Fruit fly (Drosophila melanogaster): ENCODE data around the gene RpL26.

The RpL26 gene

DNA sequence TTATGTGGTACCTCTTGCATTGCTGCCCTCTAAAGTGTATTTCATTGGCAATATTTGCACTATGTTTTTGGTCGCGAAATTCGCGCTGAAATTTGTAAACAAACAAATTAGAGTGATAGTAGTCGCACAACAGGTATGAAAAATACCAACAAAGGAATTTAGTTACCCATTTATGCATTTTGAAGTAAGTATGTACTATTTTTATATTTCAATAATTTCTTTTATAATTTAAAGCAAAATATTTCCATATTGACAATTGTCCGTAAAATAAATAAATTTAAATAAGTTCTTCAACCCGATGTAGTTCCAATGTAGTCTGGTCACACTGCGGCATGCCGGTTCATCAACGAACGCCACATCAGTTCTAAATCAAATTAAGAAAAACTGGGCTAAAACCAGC, 26.2 kb upstream of the RpL26 start, which contains the start of the genes Rad9 and Uggt:
TSS of gene Rad9 (minus strand) at position 114 of the 400 bp plus-strand sequence.
TSS of gene Uggt (plus strand) at position 308 of the 400 bp plus-strand sequence.
- TF ChIP-seq psq (optimal IDR thresholded peaks at IDR 0.05) (no peak), Sin3A (optimal IDR thresholded peaks at IDR 0.05) (no peak), h (optimal IDR thresholded peaks at IDR 0.05) (no peak), Myc (optimal IDR thresholded peaks at IDR 0.05) (no peak), insv (optimal IDR thresholded peaks at IDR 0.05) (no peak), ttk (optimal IDR thresholded peaks at IDR 0.05) (no peak)

DNA sequence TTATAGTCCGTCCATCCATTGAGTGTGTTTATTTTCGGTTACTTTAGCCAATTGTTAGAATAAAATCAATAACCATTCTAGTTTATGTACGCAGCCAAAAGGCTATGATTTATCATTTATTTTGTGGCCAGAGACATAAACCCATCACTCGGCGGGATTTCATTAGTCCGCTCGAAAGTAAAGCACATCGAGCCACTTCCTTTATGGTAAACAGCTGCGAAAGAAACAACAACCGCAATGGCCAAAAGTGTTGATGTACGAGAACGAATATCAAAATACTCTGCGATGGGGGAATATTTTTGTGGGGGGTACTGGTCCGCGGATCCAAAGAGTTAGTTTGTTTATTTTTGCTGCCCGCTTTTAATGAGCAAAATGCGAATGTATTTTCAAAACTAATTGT, 17.1 kb upstream of the RpL26 start:
- TF ChIP-seq psq (optimal IDR thresholded peaks at IDR 0.05): no peak
- TF ChIP-seq ttk (optimal IDR thresholded peaks at IDR 0.05): no peak
- TF ChIP-seq insv (optimal IDR thresholded peaks at IDR 0.05): no peak
- TF ChIP-seq Sin3A (optimal IDR thresholded peaks at IDR 0.05): no peak
- no peak for TF ChIP-seq h (optimal IDR thresholded peaks at IDR 0.05)
- TF ChIP-seq Myc (optimal IDR thresholded peaks at IDR 0.05): no peak

DNA sequence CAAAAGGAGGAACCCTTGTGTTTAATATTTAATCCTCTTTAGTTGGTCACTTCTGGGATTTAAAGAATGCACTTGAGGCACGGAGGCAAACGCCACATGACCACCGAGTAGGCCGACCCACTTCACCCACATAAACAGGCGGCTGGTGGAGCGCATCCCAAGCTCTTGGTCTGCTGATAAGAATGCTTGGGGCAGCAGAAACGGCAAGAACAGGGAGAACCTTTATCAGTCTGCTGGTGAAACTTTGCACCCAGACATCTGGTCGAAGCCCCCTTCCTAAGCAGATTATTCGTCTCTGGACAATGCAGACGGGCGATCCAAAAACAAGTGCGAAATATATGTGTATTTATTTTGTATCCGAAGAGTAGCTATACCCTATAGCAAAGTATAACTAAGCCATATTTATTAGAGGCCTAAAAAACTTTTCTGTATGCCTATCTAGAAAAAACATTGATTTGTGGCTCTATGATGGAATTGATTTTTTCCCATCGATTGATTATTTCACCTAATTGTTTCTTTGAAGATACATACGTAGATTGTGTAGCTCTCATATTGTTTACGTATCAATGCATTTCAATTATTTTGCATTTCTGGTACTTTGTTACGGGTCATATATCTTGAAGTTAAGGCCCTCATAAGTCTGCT, 9.3 kb upstream of the RpL26 start:
- TF ChIP-seq psq (optimal IDR thresholded peaks at IDR 0.05) (no peak), insv (optimal IDR thresholded peaks at IDR 0.05) (no peak), ttk (optimal IDR thresholded peaks at IDR 0.05) (no peak), Sin3A (optimal IDR thresholded peaks at IDR 0.05) (no peak), h (optimal IDR thresholded peaks at IDR 0.05) (no peak), Myc (optimal IDR thresholded peaks at IDR 0.05) (no peak)

DNA sequence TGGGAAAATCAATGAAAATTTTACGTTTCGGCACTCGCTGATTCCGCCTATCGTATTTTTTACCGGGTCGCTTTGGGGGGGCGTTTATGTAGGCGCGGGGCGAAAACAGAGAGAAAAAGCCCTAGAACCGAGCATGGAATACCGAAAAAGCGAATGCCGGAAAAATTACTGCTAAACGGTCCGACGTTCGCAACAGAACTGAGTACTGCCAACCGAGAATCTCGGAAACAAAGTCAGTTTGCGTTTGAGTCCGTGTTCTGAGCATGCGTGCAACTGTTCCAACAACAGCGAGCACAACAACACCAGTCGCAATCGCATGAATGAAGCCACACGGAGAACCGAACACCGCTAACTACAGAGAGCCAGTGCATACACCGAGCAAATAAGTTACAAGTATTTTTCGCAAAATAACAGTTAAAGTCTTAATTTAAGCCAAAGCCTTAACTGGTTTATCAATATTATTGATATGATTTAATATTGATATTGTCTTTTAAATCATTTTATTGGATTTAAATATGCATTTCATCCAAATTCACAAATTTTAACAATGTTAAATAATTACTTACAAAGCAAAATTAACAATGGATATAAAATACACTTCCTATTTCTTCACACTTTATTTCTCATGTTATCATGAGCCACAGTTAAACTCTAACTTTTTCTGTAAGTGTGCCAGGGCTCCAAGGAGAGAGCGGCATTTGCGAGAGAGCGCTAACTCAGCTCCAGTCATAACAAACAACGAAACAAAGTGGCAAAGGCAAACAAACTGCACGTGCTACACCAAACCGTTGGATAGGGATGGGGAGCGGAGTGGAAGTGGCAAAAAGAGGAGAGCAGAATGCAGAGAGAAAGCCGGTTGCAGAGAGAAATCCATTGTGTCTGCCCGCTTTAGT, 8.1 kb upstream of the RpL26 start, which contains the start of gene CG3961:
TSS of gene CG3961 (minus strand) at position 201 of the 893 bp plus-strand sequence.
- TF ChIP-seq insv (optimal IDR thresholded peaks at IDR 0.05): no peak
- TF ChIP-seq h (optimal IDR thresholded peaks at IDR 0.05): no peak
- TF ChIP-seq ttk (optimal IDR thresholded peaks at IDR 0.05): no peak

DNA sequence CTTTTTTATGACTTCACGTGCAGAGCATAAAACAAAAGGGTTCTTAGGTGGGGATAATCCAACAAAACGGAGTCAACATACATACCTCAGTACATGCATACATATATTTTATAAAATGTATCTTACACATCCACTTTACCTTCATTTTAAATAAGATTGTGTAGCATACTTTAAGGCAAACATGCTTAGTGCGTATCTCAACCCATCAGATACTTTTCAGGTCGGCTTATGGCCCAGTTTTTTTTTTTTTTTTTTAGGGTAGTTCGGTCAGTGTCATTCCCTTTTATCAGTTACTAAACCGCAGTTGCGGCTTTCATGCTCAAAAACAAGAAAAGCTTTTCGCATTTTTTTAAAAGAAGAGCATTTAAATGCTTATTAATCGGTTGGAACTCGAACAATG, 6.7 kb upstream of the RpL26 start, which contains the start of gene NijB:
TSS of gene NijB (plus strand) at position 398 of the 400 bp plus-strand sequence.
- TF ChIP-seq insv (optimal IDR thresholded peaks at IDR 0.05) (no peak), Myc (optimal IDR thresholded peaks at IDR 0.05) (no peak), h (optimal IDR thresholded peaks at IDR 0.05) (no peak), Sin3A (optimal IDR thresholded peaks at IDR 0.05) (no peak), ttk (optimal IDR thresholded peaks at IDR 0.05) (no peak), psq (optimal IDR thresholded peaks at IDR 0.05) (no peak)

DNA sequence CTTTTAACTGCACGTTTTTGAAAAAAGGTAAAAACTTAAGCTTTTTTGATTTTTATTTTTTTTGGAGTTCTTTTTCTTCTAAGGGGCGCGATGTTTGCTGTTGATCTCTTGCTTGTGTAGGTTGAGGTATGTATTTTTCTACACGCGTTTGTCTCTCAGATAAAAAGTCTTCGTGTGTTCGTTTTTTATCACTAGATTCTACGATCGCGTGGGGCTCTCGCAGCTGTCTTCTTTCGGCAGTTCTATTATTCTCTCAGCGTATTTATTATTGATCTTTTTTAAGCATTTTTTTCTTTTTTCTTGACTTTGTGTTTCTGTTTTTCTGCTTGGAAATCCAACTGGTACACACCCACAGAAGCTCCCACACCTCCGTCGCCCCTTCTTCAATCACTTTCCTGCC, 3.6 kb upstream of the RpL26 start:
- TF ChIP-seq h (optimal IDR thresholded peaks at IDR 0.05) (no peak), psq (optimal IDR thresholded peaks at IDR 0.05) (no peak), Myc (optimal IDR thresholded peaks at IDR 0.05) (no peak), Sin3A (optimal IDR thresholded peaks at IDR 0.05) (no peak), insv (optimal IDR thresholded peaks at IDR 0.05) (no peak), ttk (optimal IDR thresholded peaks at IDR 0.05) (no peak)

DNA sequence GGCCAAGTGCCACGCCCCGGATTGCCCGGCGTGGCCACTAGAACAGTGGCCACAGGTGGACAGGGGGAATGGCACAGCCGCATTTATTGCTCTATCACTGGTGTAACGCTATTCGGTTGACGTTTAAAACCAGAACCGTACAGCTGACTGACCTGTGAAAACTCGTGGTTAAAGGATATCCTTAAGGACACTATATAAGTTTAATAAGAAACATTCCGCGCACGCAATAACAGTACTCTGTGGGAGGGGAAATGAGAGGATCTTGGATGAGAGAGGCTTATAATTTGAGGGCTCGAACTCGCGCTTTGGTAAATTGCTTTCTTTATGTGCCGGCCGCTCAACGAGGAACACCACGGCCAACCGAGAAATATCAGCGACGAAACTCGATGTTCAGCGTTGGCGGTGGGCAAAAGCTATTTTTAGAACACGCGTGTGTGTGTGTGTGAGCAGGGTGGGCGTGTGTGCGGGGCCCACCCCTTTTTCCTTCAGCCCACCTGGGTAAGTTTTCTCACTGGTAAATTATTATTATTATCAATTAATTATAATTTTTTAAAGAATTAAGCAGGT, 2.3 kb upstream of the RpL26 start:
- TF ChIP-seq psq (optimal IDR thresholded peaks at IDR 0.05) (no peak), Sin3A (optimal IDR thresholded peaks at IDR 0.05) (no peak), h (optimal IDR thresholded peaks at IDR 0.05) (no peak), insv (optimal IDR thresholded peaks at IDR 0.05) (no peak), ttk (optimal IDR thresholded peaks at IDR 0.05) (no peak), Myc (optimal IDR thresholded peaks at IDR 0.05) (no peak)

DNA sequence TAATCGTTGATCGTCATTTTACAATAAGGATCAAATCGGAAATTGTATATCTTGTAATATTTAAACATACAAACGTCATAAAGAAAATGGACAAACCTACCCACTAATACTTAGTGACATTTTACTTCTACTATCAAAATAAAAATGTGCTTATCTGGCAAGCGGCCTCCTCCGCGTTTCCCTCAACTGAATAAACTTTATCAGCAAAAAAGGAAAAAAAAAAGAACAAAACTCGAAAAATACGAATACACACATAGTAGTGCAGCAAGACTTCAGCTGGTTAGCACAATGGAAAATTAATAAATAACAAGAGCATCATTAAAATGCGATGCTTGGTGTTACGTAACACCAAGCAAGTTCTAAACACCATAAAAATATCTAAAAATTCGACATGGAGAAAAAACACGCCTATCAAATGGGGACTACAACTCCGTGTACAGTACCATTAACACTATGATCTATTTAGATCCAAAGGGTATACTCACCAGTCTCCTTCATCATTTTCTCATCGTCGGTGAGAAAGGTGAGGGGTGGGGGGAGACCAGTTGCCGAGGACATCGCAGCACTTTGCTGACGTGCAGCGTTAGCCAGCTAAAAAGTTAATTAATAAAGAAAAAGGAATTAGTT, 1.1 kb upstream of the RpL26 start:
- TF ChIP-seq Sin3A (optimal IDR thresholded peaks at IDR 0.05) (no peak), ttk (optimal IDR thresholded peaks at IDR 0.05) (no peak), Myc (optimal IDR thresholded peaks at IDR 0.05) (no peak), psq (optimal IDR thresholded peaks at IDR 0.05) (no peak), insv (optimal IDR thresholded peaks at IDR 0.05) (no peak), h (optimal IDR thresholded peaks at IDR 0.05) (no peak)

DNA sequence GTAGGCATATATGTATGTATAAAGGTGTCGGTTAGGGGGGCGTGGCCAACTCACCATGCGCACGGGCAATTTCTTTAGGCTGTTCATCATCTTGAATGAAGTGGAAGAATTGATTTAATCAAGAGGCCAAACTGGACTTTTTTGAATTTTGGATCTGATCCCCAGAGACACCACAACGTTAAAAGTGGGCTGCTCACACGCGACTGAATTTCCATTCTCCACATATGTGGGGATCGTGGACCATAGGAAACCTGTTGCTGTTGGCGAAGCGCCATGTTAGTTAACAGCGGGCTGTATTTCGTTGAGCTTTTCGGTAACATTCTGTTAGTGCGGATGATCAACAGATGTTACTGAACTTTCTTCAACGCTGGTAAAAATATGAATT, 597 bp upstream of the RpL26 start, which contains the start of gene CG3902:
TSS of gene CG3902 (minus strand) at position 208 of the 385 bp plus-strand sequence.
- no peak for TF ChIP-seq ttk (optimal IDR thresholded peaks at IDR 0.05)
- TF ChIP-seq Myc (optimal IDR thresholded peaks at IDR 0.05): no peak
- TF ChIP-seq insv (optimal IDR thresholded peaks at IDR 0.05): no peak
- no peak for TF ChIP-seq Sin3A (optimal IDR thresholded peaks at IDR 0.05)
- TF ChIP-seq h (optimal IDR thresholded peaks at IDR 0.05): no peak

DNA sequence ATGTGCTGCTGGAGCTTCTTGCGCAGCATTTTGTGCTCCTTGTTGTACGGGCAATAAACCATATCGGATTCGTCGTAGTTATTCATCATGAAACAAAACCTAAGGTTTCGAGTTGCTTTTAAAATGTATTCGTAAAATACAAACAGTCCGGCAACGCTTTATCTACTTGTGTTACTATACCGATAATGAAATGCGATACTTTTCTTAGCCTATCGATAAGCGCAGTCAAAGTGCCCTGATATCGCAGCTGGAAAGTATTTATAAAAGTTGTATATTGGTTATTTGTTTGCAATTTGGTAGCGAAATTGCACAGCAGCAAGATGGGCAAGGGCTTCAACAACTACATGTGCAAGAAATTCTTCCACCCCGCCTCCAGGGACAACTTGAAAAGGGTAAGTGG, 2.7 kb downstream of the RpL26 start, which contains the start of the genes arx and CG6843:
TSS of gene arx (minus strand) at position 144 of the 400 bp plus-strand sequence.
TSS of gene CG6843 (plus strand) at position 184 of the 400 bp plus-strand sequence.
- TF ChIP-seq psq (optimal IDR thresholded peaks at IDR 0.05) (no peak), Myc (optimal IDR thresholded peaks at IDR 0.05) (no peak), insv (optimal IDR thresholded peaks at IDR 0.05) (no peak), h (optimal IDR thresholded peaks at IDR 0.05) (no peak), ttk (optimal IDR thresholded peaks at IDR 0.05) (no peak), Sin3A (optimal IDR thresholded peaks at IDR 0.05) (no peak)
